Fruit fly (Drosophila melanogaster): Measurements from ENCODE around the gene RpS14b.

RpS14b gene

DNA sequence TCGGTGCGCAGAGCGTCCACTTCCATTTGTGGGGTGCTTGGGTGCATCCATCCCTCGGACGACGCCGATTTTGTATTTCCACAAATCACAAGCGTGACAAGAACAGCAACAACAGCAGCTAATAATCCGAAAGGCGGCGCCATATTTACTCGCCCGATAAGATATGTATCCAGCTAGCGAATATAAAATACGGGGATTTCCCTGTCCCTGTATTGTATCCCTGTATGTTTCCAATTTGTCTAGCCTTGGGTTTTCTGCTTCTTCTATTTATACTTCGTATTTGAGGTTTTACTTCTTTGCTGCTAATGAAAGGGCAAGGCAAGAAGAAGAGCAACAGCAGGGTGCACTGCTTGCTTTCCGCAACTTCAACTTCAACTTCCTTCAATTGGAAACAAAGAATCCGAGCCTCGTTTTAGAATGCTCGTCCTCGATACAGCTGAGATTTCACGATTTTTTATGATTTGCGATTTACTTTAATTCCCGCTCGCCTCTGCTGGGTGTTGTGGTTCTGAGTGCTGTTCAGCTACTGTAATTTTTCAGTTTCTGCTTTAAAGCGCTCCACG, 9.5 kb downstream of the RpS14b start:
- TF ChIP-seq Myc (optimal IDR thresholded peaks at IDR 0.05) (no peak), h (optimal IDR thresholded peaks at IDR 0.05) (no peak), ttk (optimal IDR thresholded peaks at IDR 0.05) (no peak), Sin3A (optimal IDR thresholded peaks at IDR 0.05) (no peak), psq (optimal IDR thresholded peaks at IDR 0.05) (no peak), insv (optimal IDR thresholded peaks at IDR 0.05) (no peak)

dm6 chrX:7944772-7945722, 10.3 kb downstream of the RpS14b start:
- TF ChIP-seq psq (optimal IDR thresholded peaks at IDR 0.05) (no peak), Myc (optimal IDR thresholded peaks at IDR 0.05) (no peak), Sin3A (optimal IDR thresholded peaks at IDR 0.05) (no peak), ttk (optimal IDR thresholded peaks at IDR 0.05) (no peak), h (optimal IDR thresholded peaks at IDR 0.05) (no peak)

dm6 chrX:7946858-7947313, 12.2 kb downstream of the RpS14b start, which contains the start of gene orion:
TSS of gene orion (minus strand) at chrX:7946908.
- TF ChIP-seq insv (optimal IDR thresholded peaks at IDR 0.05), result no peak
- TF ChIP-seq Myc (optimal IDR thresholded peaks at IDR 0.05), result no peak
- TF ChIP-seq ttk (optimal IDR thresholded peaks at IDR 0.05), result no peak
- TF ChIP-seq psq (optimal IDR thresholded peaks at IDR 0.05), result no peak
- no peak for TF ChIP-seq h (optimal IDR thresholded peaks at IDR 0.05)
- TF ChIP-seq Sin3A (optimal IDR thresholded peaks at IDR 0.05), result no peak

- TF ChIP-seq ttk (optimal IDR thresholded peaks at IDR 0.05), result no peak
- TF ChIP-seq psq (optimal IDR thresholded peaks at IDR 0.05), result no peak
- no peak for TF ChIP-seq Myc (optimal IDR thresholded peaks at IDR 0.05)
- TF ChIP-seq h (optimal IDR thresholded peaks at IDR 0.05), result no peak
- TF ChIP-seq insv (optimal IDR thresholded peaks at IDR 0.05), result no peak
- TF ChIP-seq Sin3A (optimal IDR thresholded peaks at IDR 0.05), result no peak
Observed at dm6 chrX:7955890-7956289, 21.2 kb downstream of the RpS14b start, which contains the start of the genes CG15332 and CG15330. TSS of gene CG15332 (minus strand) at chrX:7955990. TSS of gene CG15330 (plus strand) at chrX:7956064.

- no peak for TF ChIP-seq ttk (optimal IDR thresholded peaks at IDR 0.05)
- no peak for TF ChIP-seq insv (optimal IDR thresholded peaks at IDR 0.05)
- TF ChIP-seq h (optimal IDR thresholded peaks at IDR 0.05), result no peak
- no peak for TF ChIP-seq Sin3A (optimal IDR thresholded peaks at IDR 0.05)
- TF ChIP-seq psq (optimal IDR thresholded peaks at IDR 0.05), result no peak
- no peak for TF ChIP-seq Myc (optimal IDR thresholded peaks at IDR 0.05)
Observed at dm6 chrX:7959025-7959424, 24.3 kb downstream of the RpS14b start.

DNA sequence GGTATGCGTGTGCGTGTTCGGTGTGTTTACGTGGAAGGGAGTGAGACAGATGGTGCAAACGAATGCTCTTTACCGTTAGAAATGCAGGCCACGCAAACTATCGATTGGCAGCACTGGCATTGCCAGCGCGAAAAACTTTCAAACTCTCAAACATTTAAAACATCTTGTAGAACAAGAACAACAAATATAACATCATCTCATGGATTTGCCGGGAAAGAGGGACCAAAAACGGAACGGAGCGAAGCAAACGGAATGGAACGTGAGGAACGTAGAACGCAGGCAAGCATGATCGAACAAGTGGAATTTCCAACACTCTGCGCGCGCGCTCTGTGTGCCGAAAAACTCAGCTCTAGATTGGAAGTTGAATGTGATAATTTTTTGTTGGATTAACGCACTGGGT, 24.8 kb downstream of the RpS14b start:
- TF ChIP-seq h (optimal IDR thresholded peaks at IDR 0.05) (no peak), Myc (optimal IDR thresholded peaks at IDR 0.05) (no peak), insv (optimal IDR thresholded peaks at IDR 0.05) (no peak), Sin3A (optimal IDR thresholded peaks at IDR 0.05) (no peak), ttk (optimal IDR thresholded peaks at IDR 0.05) (no peak), psq (optimal IDR thresholded peaks at IDR 0.05) (no peak)

- TF ChIP-seq insv (optimal IDR thresholded peaks at IDR 0.05) (no peak), Sin3A (optimal IDR thresholded peaks at IDR 0.05) (no peak), psq (optimal IDR thresholded peaks at IDR 0.05) (no peak), Myc (optimal IDR thresholded peaks at IDR 0.05) (no peak)
Observed at dm6 chrX:7960988-7961387, 26.3 kb downstream of the RpS14b start.

DNA sequence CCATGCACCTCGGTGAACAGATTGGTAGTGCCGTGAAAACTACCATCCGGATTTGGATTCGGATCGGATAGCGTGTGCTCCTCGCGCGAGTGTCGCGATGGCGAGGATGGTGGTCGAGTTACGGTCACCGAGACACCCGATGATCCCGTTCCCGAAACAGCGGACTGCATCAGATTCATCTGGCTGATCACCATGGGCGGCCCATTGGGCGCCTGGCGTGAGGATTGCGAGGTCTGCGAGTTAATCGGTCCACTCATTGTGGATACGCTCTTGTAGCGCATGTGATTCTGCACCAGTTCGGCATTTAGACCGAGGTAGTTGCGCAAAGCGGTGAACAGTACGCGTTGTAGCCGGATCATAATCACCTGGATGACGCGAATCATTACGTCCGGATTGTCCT, 29.0 kb downstream of the RpS14b start, which contains the start of gene sn:
Gene sn, plus strand, starts transcription at position 301 of the 400 bp plus-strand sequence.
- TF ChIP-seq ttk (optimal IDR thresholded peaks at IDR 0.05), result no peak
- no peak for TF ChIP-seq psq (optimal IDR thresholded peaks at IDR 0.05)
- no peak for TF ChIP-seq Sin3A (optimal IDR thresholded peaks at IDR 0.05)
- no peak for TF ChIP-seq insv (optimal IDR thresholded peaks at IDR 0.05)
- no peak for TF ChIP-seq h (optimal IDR thresholded peaks at IDR 0.05)
- TF ChIP-seq Myc (optimal IDR thresholded peaks at IDR 0.05), result no peak

DNA sequence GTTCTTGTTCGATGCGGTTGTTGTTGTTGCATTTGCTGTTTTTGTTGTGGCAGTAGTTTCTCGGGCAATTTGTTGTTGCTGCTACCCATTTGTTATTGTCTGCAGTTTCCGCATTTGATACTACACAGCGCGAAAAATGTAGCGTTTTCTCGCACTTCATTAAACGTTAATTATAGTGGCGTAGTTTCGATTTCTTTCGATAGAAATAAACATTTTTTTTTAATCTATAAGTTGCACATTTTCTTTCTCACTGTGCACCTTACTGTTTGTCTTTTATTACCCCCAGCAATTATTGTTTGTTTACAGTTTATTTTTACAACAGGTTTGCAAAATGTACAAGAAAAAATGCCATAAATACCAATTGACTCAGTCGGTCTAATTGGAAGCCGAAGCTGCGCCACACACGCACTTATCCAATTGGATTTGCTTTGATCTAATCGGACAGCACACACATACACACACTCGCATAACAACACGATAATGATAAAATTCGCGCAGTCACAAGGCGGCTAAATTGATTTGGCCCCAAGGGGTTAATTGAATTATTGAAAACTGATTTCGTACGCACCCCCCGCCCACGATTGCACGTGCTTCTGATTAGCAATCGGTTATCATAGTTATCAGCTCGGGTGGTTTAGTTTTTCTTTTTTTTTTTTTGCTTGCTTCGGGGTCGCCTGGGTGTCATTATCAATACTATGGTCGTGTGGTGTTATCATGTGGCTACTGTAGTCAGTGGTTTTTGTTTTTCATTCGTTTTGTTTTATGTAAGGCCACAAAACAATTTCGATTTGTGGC, 31.3 kb downstream of the RpS14b start:
- TF ChIP-seq ttk (optimal IDR thresholded peaks at IDR 0.05), result no peak
- TF ChIP-seq insv (optimal IDR thresholded peaks at IDR 0.05), result no peak
- TF ChIP-seq h (optimal IDR thresholded peaks at IDR 0.05), result no peak
- no peak for TF ChIP-seq Myc (optimal IDR thresholded peaks at IDR 0.05)
- no peak for TF ChIP-seq Sin3A (optimal IDR thresholded peaks at IDR 0.05)
- no peak for TF ChIP-seq psq (optimal IDR thresholded peaks at IDR 0.05)

DNA sequence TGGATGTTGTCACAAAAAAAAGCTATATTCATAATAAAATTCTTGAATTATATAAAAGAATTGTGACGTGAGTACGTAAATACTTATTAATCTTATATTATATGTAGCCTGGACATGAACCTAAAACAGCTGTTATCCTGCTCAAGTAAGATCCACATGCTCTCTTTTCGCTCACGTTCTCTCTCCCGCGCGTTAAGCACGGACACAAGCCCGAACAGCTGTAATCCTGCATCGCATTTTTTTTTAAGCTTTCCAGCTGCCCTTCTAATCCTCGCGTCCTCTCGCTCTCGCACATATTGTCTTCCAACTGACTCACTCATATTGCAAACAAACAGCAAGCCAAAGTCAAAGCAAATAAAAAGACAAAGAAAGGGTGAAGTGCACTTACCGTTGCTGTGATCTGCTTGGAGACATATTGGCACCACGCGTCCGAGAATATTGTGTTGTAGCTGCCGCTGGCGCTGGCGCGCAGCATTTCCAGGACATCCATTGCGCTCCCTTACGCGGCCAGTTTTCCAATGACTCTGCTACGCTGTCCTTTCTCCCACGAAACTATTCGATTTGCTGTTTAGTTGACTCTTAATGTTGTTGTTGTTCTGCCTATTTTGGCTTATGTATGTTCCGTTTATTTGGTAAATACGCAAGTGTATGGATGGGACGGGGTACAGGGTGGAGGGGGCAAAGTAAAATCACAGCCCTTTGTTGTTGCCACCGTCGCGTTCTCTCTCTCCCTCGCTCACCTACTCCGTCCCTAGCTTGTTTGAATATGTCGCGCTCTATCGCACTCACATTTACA, 32.6 kb downstream of the RpS14b start:
- TF ChIP-seq insv (optimal IDR thresholded peaks at IDR 0.05) (no peak), Myc (optimal IDR thresholded peaks at IDR 0.05) (no peak), h (optimal IDR thresholded peaks at IDR 0.05) (no peak), psq (optimal IDR thresholded peaks at IDR 0.05) (no peak), Sin3A (optimal IDR thresholded peaks at IDR 0.05) (no peak)

dm6 chrX:7967848-7968143, 33.1 kb downstream of the RpS14b start:
- no peak for TF ChIP-seq Myc (optimal IDR thresholded peaks at IDR 0.05)
- TF ChIP-seq insv (optimal IDR thresholded peaks at IDR 0.05), result no peak
- TF ChIP-seq psq (optimal IDR thresholded peaks at IDR 0.05), result no peak
- no peak for TF ChIP-seq ttk (optimal IDR thresholded peaks at IDR 0.05)
- TF ChIP-seq Sin3A (optimal IDR thresholded peaks at IDR 0.05), result no peak
- no peak for TF ChIP-seq h (optimal IDR thresholded peaks at IDR 0.05)
